Worm (Caenorhabditis elegans) whole organism, L2 larva: ENCODE data around the gene ndub-3.

Experiments
- ZK546.5 ChIP-seq: sonication (generic microtip); optimal IDR thresholded peaks from 2 replicates; lab custom pipeline; 2017; ENCODE audit warnings: missing biosample characterization, missing genetic modification characterization
- aly-2 ChIP-seq: fragments of 150-350 bp; optimal IDR thresholded peaks from 2 replicates; lab custom pipeline; 2014; ENCODE audit warnings: missing biosample characterization, missing genetic modification characterization
- blmp-1 ChIP-seq: sonication (generic microtip); optimal IDR thresholded peaks from 2 replicates; lab custom pipeline; 2017; ENCODE audit warnings: missing genetic modification characterization, mild to moderate bottlenecking, missing compliant biosample characterization, antibody characterized with exemption, moderate library complexity; ENCODE audit not compliant: insufficient read depth
- ceh-82 ChIP-seq: fragments of 150-350 bp; optimal IDR thresholded peaks from 2 replicates; lab custom pipeline; 2014; ENCODE audit warnings: missing biosample characterization, missing genetic modification characterization
- egl-27 ChIP-seq: sonication (generic microtip); optimal IDR thresholded peaks from 3 replicates; lab custom pipeline; 2017; ENCODE audit warnings: missing biosample characterization, missing genetic modification reagents, missing genetic modification characterization
- fos-1 ChIP-seq: fragments of 150-350 bp; optimal IDR thresholded peaks from 2 replicates; lab custom pipeline; 2014; ENCODE audit warnings: missing biosample characterization, missing genetic modification characterization
- lin-39 ChIP-seq: fragments of 150-350 bp; optimal IDR thresholded peaks from 2 replicates; lab custom pipeline; 2014; ENCODE audit warnings: missing biosample characterization, missing genetic modification reagents, missing genetic modification characterization
- nhr-12 ChIP-seq: fragments of 150-350 bp; optimal IDR thresholded peaks from 2 replicates; lab custom pipeline; 2014; ENCODE audit warnings: missing biosample characterization, missing genetic modification characterization
- nhr-6 ChIP-seq: fragments of 150-350 bp; optimal IDR thresholded peaks from 2 replicates; lab custom pipeline; 2014; ENCODE audit warnings: missing biosample characterization, missing genetic modification characterization
- nhr-77 ChIP-seq: fragments of 150-350 bp; optimal IDR thresholded peaks from 2 replicates; lab custom pipeline; 2014; ENCODE audit warnings: missing biosample characterization, missing genetic modification characterization
- ztf-4 ChIP-seq: fragments of 150-350 bp; optimal IDR thresholded peaks from 2 replicates; lab custom pipeline; 2014; ENCODE audit warnings: missing biosample characterization, missing genetic modification characterization

DNA sequence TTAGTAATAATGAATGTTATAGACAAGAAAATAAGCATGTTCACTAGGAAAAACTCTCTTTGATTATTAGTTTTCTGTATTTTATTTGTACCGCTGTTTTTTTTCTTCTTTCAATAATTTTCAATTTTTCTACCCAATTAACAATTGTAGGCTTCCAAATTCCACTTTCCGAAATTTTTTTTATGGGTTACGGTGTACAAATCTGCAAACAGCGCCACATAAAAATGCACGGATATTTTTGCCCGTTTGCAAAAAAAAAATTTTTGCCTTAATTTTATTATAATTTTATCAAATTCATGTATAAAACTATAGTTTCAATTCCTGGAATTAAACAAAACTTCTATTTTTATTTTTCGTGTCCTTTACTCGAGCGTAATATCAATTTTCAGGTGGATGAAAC lies 28.1 kb upstream of the ndub-3 start, which contains the start of gene ooc-5:
- no peak for TF ChIP-seq nhr-6
- TF ChIP-seq nhr-77 (tag; lab: Kevin White, UChicago): no peak
- TF ChIP-seq blmp-1 (tag; lab: Kevin White, UChicago): no peak
- no peak for TF ChIP-seq nhr-12 (tag; lab: Kevin White, UChicago)
- TF ChIP-seq ceh-82 (tag; lab: Kevin White, UChicago): no peak
- TF ChIP-seq egl-27 (tag; lab: Kevin White, UChicago): no peak
- TF ChIP-seq aly-2 (tag; lab: Kevin White, UChicago): no peak
- no peak for TF ChIP-seq ztf-4 (tag; lab: Kevin White, UChicago)
- no peak for TF ChIP-seq lin-39 (tag; lab: Kevin White, UChicago)
- no peak for TF ChIP-seq fos-1 (tag; lab: Kevin White, UChicago)
- TF ChIP-seq ZK546.5: no peak
